Worm (Caenorhabditis elegans) whole organism, L3 larva: ENCODE data around the gene F19G12.11.

ENCODE experiments used
- aly-2 ChIP-seq: fragments of 150-350 bp; optimal IDR thresholded peaks from 2 replicates; lab custom pipeline; 2014; ENCODE audit warnings: missing biosample characterization, missing genetic modification characterization
- ama-1 ChIP-seq: fragments of 150-350 bp; optimal IDR thresholded peaks from 2 replicates; lab custom pipeline; 2018
- daf-12 ChIP-seq: fragments of 150-350 bp; optimal IDR thresholded peaks from 2 replicates; lab custom pipeline; 2014; ENCODE audit warnings: missing biosample characterization, missing genetic modification reagents, missing genetic modification characterization
- egl-27 ChIP-seq: sonication (generic microtip); optimal IDR thresholded peaks from 4 replicates; lab custom pipeline; 2017; ENCODE audit warnings: missing biosample characterization, missing genetic modification reagents, missing genetic modification characterization
- eor-1 ChIP-seq, 2 experiments: fragments of 150-350 bp; optimal IDR thresholded peaks; 2 replicates each; lab custom pipeline; 2014 to 2018; ENCODE audit warnings: missing biosample characterization in 2 of 2, missing genetic modification characterization in 2 of 2
- nhr-25 ChIP-seq: sonication (generic microtip); optimal IDR thresholded peaks from 2 replicates; lab custom pipeline; 2017; ENCODE audit warnings: missing biosample characterization, missing genetic modification characterization
- nhr-43 ChIP-seq: sonication (generic microtip); optimal IDR thresholded peaks from 2 replicates; lab custom pipeline; 2016; ENCODE audit warnings: mild to moderate bottlenecking, missing genetic modification characterization, missing compliant biosample characterization; ENCODE audit not compliant: poor library complexity, severe bottlenecking
- nhr-77 ChIP-seq: fragments of 150-350 bp; optimal IDR thresholded peaks from 2 replicates; lab custom pipeline; 2014; ENCODE audit warnings: missing biosample characterization, missing genetic modification characterization
- pqm-1 ChIP-seq: fragments of 150-350 bp; optimal IDR thresholded peaks from 2 replicates; lab custom pipeline; 2017; ENCODE audit warnings: missing biosample characterization, missing genetic modification characterization, inconsistent platforms
- snpc-4 ChIP-seq: fragments of 150-350 bp; optimal IDR thresholded peaks from 2 replicates; lab custom pipeline; 2014; ENCODE audit warnings: missing biosample characterization, missing genetic modification characterization
- unc-39 ChIP-seq: sonication (generic microtip); optimal IDR thresholded peaks from 4 replicates; lab custom pipeline; 2017; ENCODE audit warnings: missing biosample characterization, missing genetic modification characterization
- unc-62 ChIP-seq: fragments of 150-350 bp; sonication (generic microtip); optimal IDR thresholded peaks from 4 replicates; lab custom pipeline; 2014; ENCODE audit warnings: missing biosample characterization, missing genetic modification reagents, missing genetic modification characterization

DNA sequence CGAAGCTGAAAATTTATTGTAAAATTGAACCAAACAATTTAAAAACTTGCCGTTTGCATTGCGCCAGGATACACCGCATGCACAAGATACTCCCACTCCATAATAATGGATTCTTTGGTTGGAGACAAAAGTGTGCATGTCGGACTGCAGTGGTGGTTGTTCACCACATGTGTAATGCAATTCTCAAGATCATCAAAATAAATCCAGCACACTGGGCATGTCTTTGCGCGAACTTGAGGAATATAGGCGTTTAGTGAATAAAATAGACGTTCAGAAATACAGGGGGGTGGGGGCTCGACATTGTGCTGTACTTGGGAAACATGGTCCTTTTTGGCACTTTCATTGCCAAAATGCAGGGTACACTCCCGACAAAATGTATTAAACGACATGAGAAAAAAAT is at the start of gene F19G12.11:
- TF ChIP-seq eor-1 (tag; optimal IDR thresholded peaks at IDR 0.05; lab: Kevin White, UChicago) (no peak), aly-2 (tag; lab: Kevin White, UChicago) (no peak), nhr-77 (tag; lab: Kevin White, UChicago) (no peak), ama-1 (lab: Kevin White, UChicago) (no peak), nhr-25 (no peak), snpc-4 (tag; lab: Kevin White, UChicago) (no peak), egl-27 (tag; lab: Kevin White, UChicago) (no peak), unc-39 (tag; lab: Kevin White, UChicago) (no peak), nhr-43 (tag; lab: Kevin White, UChicago) (no peak), unc-62 (GFP tag; lab: Kevin White, UChicago) (no peak), daf-12 (tag; lab: Kevin White, UChicago) (no peak), pqm-1 (tag; lab: Kevin White, UChicago) (no peak)
